Fruit fly (Drosophila melanogaster) whole organism, embryonic: ENCODE measurements around the gene CG2444.

Source experiments
- Aef1 ChIP-seq: fragments of 200-800 bp; sonication (Bioruptor generic); IDR thresholded peaks from 3 replicates; pipeline ENCODE4 v1.3.6; 2022; ENCODE audit warnings: missing biosample characterization, missing genetic modification characterization
- Atf-2 ChIP-seq: fragments of 200-800 bp; sonication (Bioruptor generic); optimal IDR thresholded peaks from 2 replicates; lab custom pipeline; 2016; ENCODE audit warnings: missing biosample characterization, missing genetic modification characterization
- BEAF-32 ChIP-seq: fragments of 200-800 bp; sonication (Bioruptor generic); optimal IDR thresholded peaks from 3 replicates; lab custom pipeline; 2017; ENCODE audit warnings: missing biosample characterization, missing genetic modification characterization, mild to moderate bottlenecking, moderate library complexity, missing genetic modification reagents
- Bdp1 ChIP-seq: fragments of 200-800 bp; sonication (Bioruptor generic); optimal IDR thresholded peaks from 3 replicates; lab custom pipeline; 2016; ENCODE audit warnings: missing biosample characterization, missing genetic modification characterization
- Bteb2 ChIP-seq: fragments of 200-800 bp; sonication (Bioruptor generic); optimal IDR thresholded peaks from 2 replicates; lab custom pipeline; 2016; ENCODE audit warnings: missing biosample characterization, missing genetic modification characterization
- CG11093 ChIP-seq: fragments of 200-800 bp; sonication (Bioruptor generic); IDR thresholded peaks from 3 replicates; pipeline ENCODE4 v1.3.6; 2022; ENCODE audit warnings: missing biosample characterization, missing genetic modification characterization
- CG11695 ChIP-seq: fragments of 200-800 bp; sonication (Bioruptor generic); IDR thresholded peaks from 3 replicates; pipeline ENCODE4 v1.3.6; 2022; ENCODE audit warnings: missing biosample characterization, missing genetic modification characterization
- CG11696 ChIP-seq: fragments of 200-800 bp; sonication (Bioruptor generic); IDR thresholded peaks from 2 replicates; pipeline ENCODE4 v1.3.6; 2022; ENCODE audit warnings: missing biosample characterization, missing genetic modification characterization
- CG12942 ChIP-seq: fragments of 200-800 bp; sonication (Bioruptor generic); optimal IDR thresholded peaks from 3 replicates; lab custom pipeline; 2016; ENCODE audit warnings: missing biosample characterization, missing genetic modification characterization
- CG13123 ChIP-seq: fragments of 200-800 bp; sonication (Bioruptor generic); optimal IDR thresholded peaks from 2 replicates; lab custom pipeline; 2016; ENCODE audit warnings: missing biosample characterization, missing genetic modification characterization
- CG1603 ChIP-seq: fragments of 200-800 bp; sonication (Bioruptor generic); optimal IDR thresholded peaks from 2 replicates; lab custom pipeline; 2019; ENCODE audit warnings: missing biosample characterization, mild to moderate bottlenecking, missing genetic modification characterization, moderate library complexity
- CG17186 ChIP-seq: fragments of 200-800 bp; sonication (Bioruptor generic); optimal IDR thresholded peaks from 3 replicates; lab custom pipeline; 2017; ENCODE audit warnings: missing biosample characterization, missing genetic modification reagents, missing genetic modification characterization
- CG17612 ChIP-seq: fragments of 200-800 bp; sonication (Bioruptor generic); IDR thresholded peaks from 2 replicates; pipeline ENCODE4 v1.3.6; 2022; ENCODE audit warnings: missing biosample characterization, missing genetic modification characterization
- CG18619 ChIP-seq: fragments of 200-800 bp; sonication (Bioruptor generic); optimal IDR thresholded peaks from 3 replicates; lab custom pipeline; 2017; ENCODE audit warnings: missing biosample characterization, mild to moderate bottlenecking, missing genetic modification characterization
- CG30431 ChIP-seq: fragments of 200-800 bp; sonication (Bioruptor generic); optimal IDR thresholded peaks from 2 replicates; lab custom pipeline; 2017; ENCODE audit warnings: missing biosample characterization, missing genetic modification characterization
- CG33213 ChIP-seq: fragments of 200-800 bp; sonication (Bioruptor generic); optimal IDR thresholded peaks from 3 replicates; lab custom pipeline; 2016; ENCODE audit warnings: missing biosample characterization, missing genetic modification characterization
- CG4820 ChIP-seq: fragments of 200-800 bp; sonication (Bioruptor generic); optimal IDR thresholded peaks from 3 replicates; lab custom pipeline; 2016; ENCODE audit warnings: missing biosample characterization, missing genetic modification characterization
- CG7963 ChIP-seq: fragments of 200-800 bp; sonication (Bioruptor generic); IDR thresholded peaks from 3 replicates; pipeline ENCODE4 v1.3.6; 2022; ENCODE audit warnings: missing biosample characterization, missing genetic modification characterization; ENCODE audit not compliant: partially characterized antibody
- CG8924 ChIP-seq: fragments of 200-800 bp; optimal IDR thresholded peaks from 3 replicates; lab custom pipeline; 2019; ENCODE audit warnings: missing biosample characterization, mild to moderate bottlenecking, missing genetic modification characterization, moderate library complexity
- Dad ChIP-seq: fragments of 200-800 bp; sonication (Bioruptor generic); optimal IDR thresholded peaks from 3 replicates; lab custom pipeline; 2016; ENCODE audit warnings: missing biosample characterization, missing genetic modification characterization
- ERR ChIP-seq: fragments of 200-800 bp; sonication (Bioruptor generic); optimal IDR thresholded peaks from 2 replicates; lab custom pipeline; 2016; ENCODE audit warnings: missing biosample characterization, missing genetic modification characterization
- Gsc ChIP-seq: fragments of 200-800 bp; sonication (Bioruptor generic); IDR thresholded peaks from 2 replicates; pipeline ENCODE4 v1.3.6; 2022; ENCODE audit warnings: missing biosample characterization, missing genetic modification characterization
- HmgZ ChIP-seq: fragments of 200-800 bp; sonication (Bioruptor generic); optimal IDR thresholded peaks from 2 replicates; lab custom pipeline; 2018; ENCODE audit warnings: missing biosample characterization, mild to moderate bottlenecking, missing genetic modification characterization
- Hmr ChIP-seq: fragments of 200-800 bp; sonication (Bioruptor generic); optimal IDR thresholded peaks from 3 replicates; lab custom pipeline; 2017; ENCODE audit warnings: mild to moderate bottlenecking, missing biosample characterization, missing genetic modification reagents, missing genetic modification characterization
- Jarid2 ChIP-seq: fragments of 200-800 bp; sonication (Bioruptor generic); optimal IDR thresholded peaks from 3 replicates; lab custom pipeline; 2017; ENCODE audit warnings: mild to moderate bottlenecking, missing biosample characterization, missing genetic modification reagents, missing genetic modification characterization
- Med ChIP-seq: fragments of 200-800 bp; sonication (Bioruptor generic); peaks from one replicate; lab custom pipeline; 2016; ENCODE audit warnings: missing biosample characterization, missing genetic modification characterization, mild to moderate bottlenecking, inconsistent platforms, moderate library complexity
- NFAT ChIP-seq: fragments of 200-800 bp; sonication (Bioruptor generic); IDR thresholded peaks from 2 replicates; pipeline ENCODE4 v1.3.6; 2022; ENCODE audit warnings: missing biosample characterization, missing genetic modification characterization
- chm ChIP-seq: fragments of 200-800 bp; sonication (Bioruptor generic); IDR thresholded peaks from 2 replicates; pipeline ENCODE4 v1.3.6; 2022; ENCODE audit warnings: missing biosample characterization, missing genetic modification characterization
- ci ChIP-seq: fragments of 200-800 bp; sonication (Bioruptor generic); IDR thresholded peaks from 3 replicates; pipeline ENCODE4 v1.3.6; 2022; ENCODE audit warnings: missing biosample characterization, missing genetic modification characterization
- crp ChIP-seq, 2 experiments: fragments of 200-800 bp; sonication (Bioruptor generic); optimal IDR thresholded peaks; 2 replicates in 1 of 2; 3 replicates in 1 of 2; lab custom pipeline; 2017; ENCODE audit warnings: missing biosample characterization in 2 of 2, missing genetic modification characterization in 2 of 2, mild to moderate bottlenecking in 1 of 2, moderate library complexity in 1 of 2
- danr ChIP-seq: fragments of 200-800 bp; sonication (Bioruptor generic); IDR thresholded peaks from 2 replicates; pipeline ENCODE4 v1.3.6; 2022; ENCODE audit warnings: missing biosample characterization, missing genetic modification characterization
- disco-r ChIP-seq: fragments of 200-800 bp; sonication (Bioruptor generic); optimal IDR thresholded peaks from 2 replicates; lab custom pipeline; 2016; ENCODE audit warnings: missing biosample characterization, missing genetic modification characterization
- dm ChIP-seq: fragments of 200-800 bp; sonication (Bioruptor generic); optimal IDR thresholded peaks from 3 replicates; lab custom pipeline; 2016; ENCODE audit warnings: missing biosample characterization, missing genetic modification characterization
- eyg ChIP-seq: fragments of 200-800 bp; sonication (Bioruptor generic); optimal IDR thresholded peaks from 3 replicates; lab custom pipeline; 2016; ENCODE audit warnings: missing biosample characterization, missing genetic modification characterization
- ftz-f1 ChIP-seq: fragments of 200-800 bp; sonication (Bioruptor generic); optimal IDR thresholded peaks from 2 replicates; lab custom pipeline; 2016; ENCODE audit warnings: missing biosample characterization, missing genetic modification characterization
- fu2 ChIP-seq: fragments of 200-800 bp; sonication (Bioruptor generic); optimal IDR thresholded peaks from 2 replicates; lab custom pipeline; 2016; ENCODE audit warnings: missing biosample characterization, missing genetic modification characterization
- gcm2 ChIP-seq: fragments of 200-800 bp; sonication (Bioruptor generic); optimal IDR thresholded peaks from 2 replicates; lab custom pipeline; 2016; ENCODE audit warnings: missing biosample characterization, missing genetic modification characterization
- gfzf ChIP-seq: fragments of 200-800 bp; sonication (Bioruptor generic); optimal IDR thresholded peaks from 2 replicates; lab custom pipeline; 2016; ENCODE audit warnings: missing biosample characterization, mild to moderate bottlenecking, missing genetic modification characterization, moderate library complexity
- ken ChIP-seq: fragments of 200-800 bp; sonication (Bioruptor generic); IDR thresholded peaks from 3 replicates; pipeline ENCODE4 v1.3.6; 2022; ENCODE audit warnings: missing biosample characterization, missing genetic modification characterization
- lbe ChIP-seq: fragments of 200-800 bp; sonication (Bioruptor generic); optimal IDR thresholded peaks from 2 replicates; lab custom pipeline; 2016; ENCODE audit warnings: missing biosample characterization, mild to moderate bottlenecking, missing genetic modification characterization
- nau ChIP-seq: fragments of 200-800 bp; sonication (Bioruptor generic); optimal IDR thresholded peaks from 3 replicates; lab custom pipeline; 2017; ENCODE audit warnings: missing biosample characterization, mild to moderate bottlenecking, missing genetic modification characterization, missing genetic modification reagents
- pan ChIP-seq, 4 experiments: fragments of >200 bp in 3 of 4; fragments of 200-800 bp in 1 of 4; sonication (Bioruptor generic) in 1 of 4; optimal IDR thresholded peaks in 3 of 4; IDR thresholded peaks in 1 of 4; 2 replicates each; pipeline versions ENCODE4 v1.3.6 to Lab custom; 2017 to 2022; ENCODE audit warnings: missing biosample characterization in 2 of 4, missing genetic modification characterization in 2 of 4, mixed read lengths in 1 of 4
- phol ChIP-seq: fragments of 200-800 bp; sonication (Bioruptor generic); optimal IDR thresholded peaks from 3 replicates; lab custom pipeline; 2018; ENCODE audit warnings: missing biosample characterization, mild to moderate bottlenecking, missing genetic modification characterization, moderate library complexity
- prd ChIP-seq, 3 experiments: fragments of >200 bp in 2 of 3; fragments of 200-800 bp in 1 of 3; sonication (Bioruptor generic) in 1 of 3; optimal IDR thresholded peaks in 2 of 3; IDR thresholded peaks in 1 of 3; 2 replicates in 2 of 3; 3 replicates in 1 of 3; pipeline versions ENCODE4 v1.3.6 to Lab custom; 2017 to 2022; ENCODE audit warnings: missing biosample characterization in 1 of 3, missing genetic modification characterization in 1 of 3
- schlank ChIP-seq: fragments of 200-800 bp; sonication (Bioruptor generic); optimal IDR thresholded peaks from 2 replicates; lab custom pipeline; 2018; ENCODE audit warnings: missing biosample characterization, mild to moderate bottlenecking, missing genetic modification characterization
- sim ChIP-seq: fragments of 200-800 bp; sonication (Bioruptor generic); IDR thresholded peaks from 2 replicates; pipeline ENCODE4 v1.3.6; 2022; ENCODE audit warnings: missing biosample characterization, missing genetic modification characterization
- slou ChIP-seq: fragments of 200-800 bp; sonication (Bioruptor generic); optimal IDR thresholded peaks from 3 replicates; lab custom pipeline; 2016; ENCODE audit warnings: missing biosample characterization, missing genetic modification characterization
- tap ChIP-seq: fragments of 200-800 bp; optimal IDR thresholded peaks from 3 replicates; lab custom pipeline; 2019; ENCODE audit warnings: missing biosample characterization, mild to moderate bottlenecking, missing genetic modification characterization, moderate library complexity
- usp ChIP-seq: fragments of >200 bp; optimal IDR thresholded peaks from 2 replicates; lab custom pipeline; 2017; ENCODE audit warnings: missing biosample characterization, missing genetic modification characterization
- vnd ChIP-seq: fragments of 200-800 bp; sonication (Bioruptor generic); IDR thresholded peaks from 3 replicates; pipeline ENCODE4 v1.3.6; 2022; ENCODE audit warnings: missing biosample characterization, missing genetic modification characterization; ENCODE audit not compliant: partially characterized antibody
- zen2 ChIP-seq: fragments of 200-800 bp; sonication (Bioruptor generic); IDR thresholded peaks from 3 replicates; pipeline ENCODE4 v1.3.6; 2022; ENCODE audit warnings: missing biosample characterization, missing genetic modification characterization; ENCODE audit not compliant: partially characterized antibody

The CG2444 gene

dm6 chrX:11684462-11684861 lies 20.6 kb downstream of the CG2444 start (continued):
- TF ChIP-seq CG18619 (no peak), phol (no peak), chm (GFP tag; lab: Robert Waterston, UW) (no peak), CG17612 (GFP tag; lab: Robert Waterston, UW) (no peak), HmgZ (tag; lab: Kevin White, UChicago) (no peak), CG1603 (tag; lab: Kevin White, UChicago) (peak; percentile 22), usp (GFP tag; lab: Kevin White, UChicago) (no peak), CG11093 (GFP tag; lab: Robert Waterston, UW) (no peak), CG33213 (GFP tag; lab: Kevin White, UChicago) (no peak), ERR (GFP tag; lab: Kevin White, UChicago) (no peak), zen2 (GFP tag; lab: Robert Waterston, UW) (no peak), CG11695 (GFP tag; lab: Robert Waterston, UW) (no peak), CG17186 (GFP tag; lab: Kevin White, UChicago) (no peak), ken (GFP tag; lab: Robert Waterston, UW) (no peak), CG4820 (GFP tag; lab: Kevin White, UChicago) (no peak), sim (GFP tag; lab: Robert Waterston, UW) (no peak), gcm2 (GFP tag; lab: Kevin White, UChicago) (no peak), CG11696 (no peak), slou (no peak), schlank (tag; lab: Kevin White, UChicago) (no peak), nau (GFP tag; lab: Kevin White, UChicago) (no peak), ci (GFP tag; lab: Robert Waterston, UW) (0 out of 3 replicates have a peak, but pooled peaks have one; percentile 23), BEAF-32 (GFP tag; lab: Kevin White, UChicago) (no peak), Aef1 (GFP tag; lab: Robert Waterston, UW) (no peak), vnd (GFP tag; lab: Robert Waterston, UW) (no peak), CG7963 (GFP tag; lab: Robert Waterston, UW) (no peak), ftz-f1 (GFP tag; lab: Kevin White, UChicago) (no peak), Med (GFP tag; lab: Kevin White, UChicago) (peak; percentile 69), crp (GFP tag; optimal IDR thresholded peaks at IDR 0.05; lab: Kevin White, UChicago) (no peak), danr (GFP tag; lab: Robert Waterston, UW) (no peak), tap (tag; lab: Kevin White, UChicago) (no peak), pan (optimal IDR thresholded peaks at IDR 0.05; lab: Kevin White, UChicago) (no peak), pan (GFP tag; optimal IDR thresholded peaks at IDR 0.05 in 1 of 2, IDR thresholded peaks at IDR 0.05 in 1 of 2) (no peak), Bdp1 (GFP tag; lab: Kevin White, UChicago) (no peak), Hmr (no peak), CG12942 (GFP tag; lab: Kevin White, UChicago) (no peak), CG8924 (tag; lab: Kevin White, UChicago) (no peak), dm (GFP tag; lab: Kevin White, UChicago) (no peak), Dad (no peak), Gsc (no peak), CG30431 (GFP tag; lab: Kevin White, UChicago) (no peak), gfzf (GFP tag; lab: Kevin White, UChicago) (no peak), fu2 (no peak), NFAT (GFP tag; lab: Robert Waterston, UW) (no peak), Jarid2 (no peak), prd (optimal IDR thresholded peaks at IDR 0.05; lab: Kevin White, UChicago) (no peak), prd (GFP tag; IDR thresholded peaks at IDR 0.05; lab: Robert Waterston, UW) (0 out of 3 replicates have a peak, but pooled peaks have one; percentile 7), Bteb2 (GFP tag; lab: Kevin White, UChicago) (no peak), Atf-2 (no peak), disco-r (no peak), eyg (GFP tag; lab: Kevin White, UChicago) (no peak), lbe (GFP tag; lab: Kevin White, UChicago) (peak; percentile 31), CG13123 (no peak)
